Worm (Caenorhabditis elegans): ENCODE data around the gene sea-1.
A peak's percentile ranks its signal among the peaks of the same experiment; 100 is the strongest.

sea-1 gene

DNA sequence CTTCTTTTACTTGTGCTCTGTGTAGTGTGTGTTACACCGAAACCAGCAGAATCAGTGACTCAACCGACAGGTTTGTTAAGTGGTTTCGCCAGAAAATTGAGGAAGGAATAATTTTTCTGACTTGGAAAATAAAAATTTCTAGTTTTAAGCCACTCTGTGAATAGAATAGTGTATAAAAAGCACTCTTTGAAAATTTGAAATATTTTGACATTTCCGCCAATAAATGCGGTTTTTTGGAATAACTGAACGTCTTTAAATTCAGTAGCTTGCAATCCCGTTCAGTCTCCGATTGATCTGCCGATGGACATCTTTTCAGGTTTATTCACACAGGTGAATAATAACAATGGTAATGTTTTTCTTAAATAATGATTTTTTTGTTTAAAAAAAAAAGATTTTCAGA is 8.9 kb downstream of the sea-1 start, which contains the start of gene F19B10.3:
TSS of gene F19B10.3 (plus strand) at position 301 of the 400 bp plus-strand sequence.
- TF ChIP-seq lin-1 (GFP tag; IDR thresholded peaks at IDR 0.05) (no peak), madf-9 (GFP tag; conservative IDR thresholded peaks at IDR 0.05) (no peak), tag-97 (GFP tag; IDR thresholded peaks at IDR 0.05) (no peak), snpc-1.2 (GFP tag; IDR thresholded peaks at IDR 0.05) (no peak), madf-5 (GFP tag; IDR thresholded peaks at IDR 0.05) (no peak), tra-1 (GFP tag; IDR thresholded peaks at IDR 0.05) (no peak), mes-2 (tag; optimal IDR thresholded peaks at IDR 0.05; ENCODE audit: poor library complexity, severe bottlenecking) (no peak), dmd-6 (GFP tag; IDR thresholded peaks at IDR 0.05) (no peak), ZK546.5 (tag; optimal IDR thresholded peaks at IDR 0.05) (no peak)

DNA sequence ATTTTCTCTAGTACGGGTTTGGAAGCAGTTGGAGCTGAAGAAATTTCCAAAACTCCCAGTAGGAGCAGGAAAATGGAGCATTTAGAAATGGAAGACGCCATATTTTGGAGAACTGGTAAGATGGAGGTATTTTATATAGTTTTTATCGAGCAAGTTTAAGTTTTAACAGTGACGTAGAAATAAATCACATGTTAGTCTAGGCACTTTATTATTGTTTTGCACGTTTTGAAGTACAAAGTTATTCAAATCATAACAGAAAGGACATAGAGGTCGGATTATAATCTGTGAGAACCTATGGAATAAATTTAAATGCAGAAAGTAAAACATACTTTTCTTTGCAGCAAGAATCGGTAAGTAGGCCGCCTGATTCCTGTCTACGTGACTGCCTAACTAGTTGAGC is 9.6 kb downstream of the sea-1 start, which contains the start of gene F19B10.6:
TSS of gene F19B10.6 (minus strand) at position 101 of the 400 bp plus-strand sequence.
- no peak for TF ChIP-seq lin-38 (GFP tag; IDR thresholded peaks at IDR 0.05)
- TF ChIP-seq fkh-10 (GFP tag; optimal IDR thresholded peaks at IDR 0.05): no peak
- TF ChIP-seq ceh-32 (tag; optimal IDR thresholded peaks at IDR 0.05; ENCODE audit: poor library complexity): no peak
- TF ChIP-seq set-16 (GFP tag; IDR thresholded peaks at IDR 0.05): no peak
- TF ChIP-seq T26A8.4 (GFP tag; IDR thresholded peaks at IDR 0.05): no peak
- TF ChIP-seq dmd-6 (GFP tag; IDR thresholded peaks at IDR 0.05): no peak
- TF ChIP-seq lin-15B (tag; optimal IDR thresholded peaks at IDR 0.05): no peak
- TF ChIP-seq cey-2 (tag; optimal IDR thresholded peaks at IDR 0.05; ENCODE audit: borderline replicate concordance, insufficient read depth): no peak

DNA sequence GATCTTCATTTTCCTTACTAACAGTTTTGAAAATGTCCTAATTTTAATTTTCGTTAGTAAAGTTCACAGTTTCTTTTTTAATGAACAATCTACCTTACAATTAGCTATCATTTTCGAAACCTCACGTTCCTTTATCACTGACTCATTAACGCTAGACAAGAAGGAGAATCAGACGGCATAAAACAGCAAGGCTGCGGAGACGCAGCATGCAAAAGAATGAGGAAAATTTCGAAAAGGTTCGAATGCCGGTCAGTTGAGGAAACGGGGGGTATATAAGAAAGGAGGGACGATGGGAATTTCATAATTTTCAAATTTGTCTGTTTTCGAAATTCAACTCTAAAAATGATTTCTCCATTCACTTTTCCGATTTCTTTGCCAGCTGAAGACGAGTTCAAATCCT is 11.5 kb downstream of the sea-1 start, which contains the start of gene F19B10.13:
TSS of gene F19B10.13 (plus strand) at position 343 of the 400 bp plus-strand sequence.
- TF ChIP-seq nhr-28 (tag; optimal IDR thresholded peaks at IDR 0.05) (peak; percentile 36), daf-12 (tag; optimal IDR thresholded peaks at IDR 0.05) (no peak), ceh-20 (GFP tag; IDR thresholded peaks at IDR 0.05) (no peak), ZK337.2 (GFP tag; IDR thresholded peaks at IDR 0.05) (no peak), lsy-2 (tag; optimal IDR thresholded peaks at IDR 0.05) (no peak), dmd-8 (GFP tag; IDR thresholded peaks at IDR 0.05) (no peak), pha-4 (GFP tag; IDR thresholded peaks at IDR 0.05) (no peak), pha-4 (tag; optimal IDR thresholded peaks at IDR 0.05) (no peak), lin-1 (GFP tag; IDR thresholded peaks at IDR 0.05) (no peak), ama-1 (optimal IDR thresholded peaks at IDR 0.05) (no peak), ctbp-1 (GFP tag; IDR thresholded peaks at IDR 0.05) (no peak), Y105C5A.15 (GFP tag; IDR thresholded peaks at IDR 0.05) (no peak), F26F4.8 (GFP tag; conservative IDR thresholded peaks at IDR 0.05) (no peak), madf-9 (GFP tag; conservative IDR thresholded peaks at IDR 0.05) (no peak), lin-38 (GFP tag; IDR thresholded peaks at IDR 0.05) (no peak), daf-8 (GFP tag; IDR thresholded peaks at IDR 0.05) (no peak), lim-7 (GFP tag; IDR thresholded peaks at IDR 0.05) (no peak), mep-1 (tag; optimal IDR thresholded peaks at IDR 0.05) (no peak), F37D6.2 (tag; optimal IDR thresholded peaks at IDR 0.05) (no peak), tra-1 (GFP tag; IDR thresholded peaks at IDR 0.05) (no peak), hif-1 (tag; optimal IDR thresholded peaks at IDR 0.05) (peak in 1 of 2 experiments; percentile 19), arid-1 (GFP tag; conservative IDR thresholded peaks at IDR 0.05) (no peak), gei-8 (GFP tag; optimal IDR thresholded peaks at IDR 0.05) (no peak), ceh-82 (tag; optimal IDR thresholded peaks at IDR 0.05) (no peak), php-3 (GFP tag; IDR thresholded peaks at IDR 0.05) (no peak), aly-2 (tag; optimal IDR thresholded peaks at IDR 0.05) (no peak), unc-130 (GFP tag; optimal IDR thresholded peaks at IDR 0.05) (no peak), daf-19 (GFP tag; conservative IDR thresholded peaks at IDR 0.05) (no peak), fos-1 (tag; optimal IDR thresholded peaks at IDR 0.05) (no peak), nhr-111 (GFP tag; optimal IDR thresholded peaks at IDR 0.05) (no peak), pqm-1 (tag; optimal IDR thresholded peaks at IDR 0.05) (peak; percentile 26), dpl-1 (GFP tag; optimal IDR thresholded peaks at IDR 0.05) (no peak), unc-62 (GFP tag; optimal IDR thresholded peaks at IDR 0.05 in 1 of 2) (no peak), unc-62 (tag; optimal IDR thresholded peaks at IDR 0.05) (no peak), spr-1 (tag; optimal IDR thresholded peaks at IDR 0.05) (no peak), vab-7 (GFP tag; IDR thresholded peaks at IDR 0.05) (no peak), ces-1 (GFP tag; optimal IDR thresholded peaks at IDR 0.05) (no peak)

Data from whole organism, L4 larva.